Worm (Caenorhabditis elegans) whole organism, L3 larva: ENCODE data around the gene sru-26.

Experiments
- R02D3.7 ChIP-seq: fragments of 150-350 bp; optimal IDR thresholded peaks from 2 replicates; lab custom pipeline; 2014; ENCODE audit warnings: missing biosample characterization, missing genetic modification characterization
- ZK546.5 ChIP-seq: sonication (generic microtip); optimal IDR thresholded peaks from 2 replicates; lab custom pipeline; 2017; ENCODE audit warnings: missing biosample characterization, missing genetic modification characterization
- aly-2 ChIP-seq: fragments of 150-350 bp; optimal IDR thresholded peaks from 2 replicates; lab custom pipeline; 2014; ENCODE audit warnings: missing biosample characterization, missing genetic modification characterization
- ama-1 ChIP-seq: fragments of 150-350 bp; optimal IDR thresholded peaks from 2 replicates; lab custom pipeline; 2018
- ceh-16 ChIP-seq: sonication (generic microtip); optimal IDR thresholded peaks from 2 replicates; lab custom pipeline; 2017; ENCODE audit warnings: missing biosample characterization, missing genetic modification characterization
- ceh-28 ChIP-seq: fragments of 150-350 bp; optimal IDR thresholded peaks from 2 replicates; lab custom pipeline; 2014; ENCODE audit warnings: missing biosample characterization, missing genetic modification reagents, missing genetic modification characterization
- ceh-82 ChIP-seq: fragments of 150-350 bp; optimal IDR thresholded peaks from 2 replicates; lab custom pipeline; 2014; ENCODE audit warnings: missing biosample characterization, missing genetic modification characterization
- ceh-9 ChIP-seq: sonication (generic microtip); optimal IDR thresholded peaks from 2 replicates; lab custom pipeline; 2018; ENCODE audit warnings: missing biosample characterization, missing genetic modification characterization
- daf-12 ChIP-seq: fragments of 150-350 bp; optimal IDR thresholded peaks from 2 replicates; lab custom pipeline; 2014; ENCODE audit warnings: missing biosample characterization, missing genetic modification reagents, missing genetic modification characterization
- egl-5 ChIP-seq: fragments of 150-350 bp; optimal IDR thresholded peaks from 2 replicates; lab custom pipeline; 2017; ENCODE audit warnings: missing biosample characterization, missing genetic modification reagents, missing genetic modification characterization, inconsistent platforms
- elt-1 ChIP-seq: fragments of 150-350 bp; optimal IDR thresholded peaks from 2 replicates; lab custom pipeline; 2014; ENCODE audit warnings: missing biosample characterization, missing genetic modification characterization
- elt-2 ChIP-seq: sonication (generic microtip); optimal IDR thresholded peaks from 2 replicates; lab custom pipeline; 2016; ENCODE audit warnings: missing genetic modification reagents, mild to moderate bottlenecking, missing genetic modification characterization, missing compliant biosample characterization
- elt-3 ChIP-seq, 3 experiments: fragments of 150-350 bp in 1 of 3; sonication (generic microtip) in 2 of 3; optimal IDR thresholded peaks; 2 replicates in 2 of 3; 4 replicates in 1 of 3; lab custom pipeline; 2014 to 2017; ENCODE audit warnings: missing biosample characterization in 3 of 3, missing genetic modification characterization in 3 of 3
- eor-1 ChIP-seq, 2 experiments: fragments of 150-350 bp; optimal IDR thresholded peaks; 2 replicates each; lab custom pipeline; 2014 to 2018; ENCODE audit warnings: missing biosample characterization in 2 of 2, missing genetic modification characterization in 2 of 2
- fkh-10 ChIP-seq: sonication (generic microtip); optimal IDR thresholded peaks from 2 replicates; lab custom pipeline; 2017; ENCODE audit warnings: missing biosample characterization, missing genetic modification reagents, missing genetic modification characterization
- fos-1 ChIP-seq: fragments of 150-350 bp; optimal IDR thresholded peaks from 2 replicates; lab custom pipeline; 2014; ENCODE audit warnings: missing biosample characterization, missing genetic modification characterization
- hmg-11 ChIP-seq: sonication (generic microtip); optimal IDR thresholded peaks from 2 replicates; lab custom pipeline; 2016; ENCODE audit warnings: missing genetic modification characterization, missing compliant biosample characterization
- jun-1 ChIP-seq: fragments of 150-350 bp; optimal IDR thresholded peaks from 2 replicates; lab custom pipeline; 2014; ENCODE audit warnings: missing biosample characterization, missing genetic modification reagents, missing genetic modification characterization
- lin-15B ChIP-seq: fragments of 150-350 bp; optimal IDR thresholded peaks from 2 replicates; lab custom pipeline; 2014; ENCODE audit warnings: missing biosample characterization, missing genetic modification characterization
- mdl-1 ChIP-seq: fragments of 150-350 bp; optimal IDR thresholded peaks from 2 replicates; lab custom pipeline; 2014; ENCODE audit warnings: missing biosample characterization, missing genetic modification characterization
- mml-1 ChIP-seq: fragments of 150-350 bp; sonication (generic microtip); optimal IDR thresholded peaks from 3 replicates; lab custom pipeline; 2014; ENCODE audit warnings: missing biosample characterization, missing genetic modification characterization
- nfya-1 ChIP-seq: sonication (generic microtip); optimal IDR thresholded peaks from 2 replicates; lab custom pipeline; 2017; ENCODE audit warnings: missing genetic modification characterization, mild to moderate bottlenecking, missing compliant biosample characterization, antibody characterized with exemption, moderate library complexity; ENCODE audit not compliant: insufficient read depth
- nhr-11 ChIP-seq: fragments of 150-350 bp; optimal IDR thresholded peaks from 2 replicates; lab custom pipeline; 2014; ENCODE audit warnings: missing biosample characterization, missing genetic modification characterization
- nhr-23 ChIP-seq: fragments of 150-350 bp; optimal IDR thresholded peaks from 2 replicates; lab custom pipeline; 2014; ENCODE audit warnings: missing biosample characterization, missing genetic modification reagents, missing genetic modification characterization
- nhr-237 ChIP-seq: fragments of 150-350 bp; optimal IDR thresholded peaks from 2 replicates; lab custom pipeline; 2014; ENCODE audit warnings: missing biosample characterization, missing genetic modification characterization
- nhr-25 ChIP-seq: sonication (generic microtip); optimal IDR thresholded peaks from 2 replicates; lab custom pipeline; 2017; ENCODE audit warnings: missing biosample characterization, missing genetic modification characterization
- nhr-28 ChIP-seq: fragments of 150-350 bp; optimal IDR thresholded peaks from 2 replicates; lab custom pipeline; 2014; ENCODE audit warnings: missing biosample characterization, missing genetic modification characterization
- nhr-43 ChIP-seq: sonication (generic microtip); optimal IDR thresholded peaks from 2 replicates; lab custom pipeline; 2016; ENCODE audit warnings: mild to moderate bottlenecking, missing genetic modification characterization, missing compliant biosample characterization; ENCODE audit not compliant: poor library complexity, severe bottlenecking
- nhr-67 ChIP-seq: fragments of 150-350 bp; optimal IDR thresholded peaks from 2 replicates; lab custom pipeline; 2014; ENCODE audit warnings: missing biosample characterization, missing genetic modification characterization
- nhr-76 ChIP-seq: fragments of 150-350 bp; sonication (generic microtip); optimal IDR thresholded peaks from 5 replicates; lab custom pipeline; 2014; ENCODE audit warnings: missing biosample characterization, missing genetic modification characterization
- nhr-77 ChIP-seq: fragments of 150-350 bp; optimal IDR thresholded peaks from 2 replicates; lab custom pipeline; 2014; ENCODE audit warnings: missing biosample characterization, missing genetic modification characterization
- pha-4 ChIP-seq: fragments of 150-350 bp; optimal IDR thresholded peaks from 2 replicates; lab custom pipeline; 2014; ENCODE audit warnings: missing biosample characterization, missing genetic modification reagents, missing genetic modification characterization
- sea-2 ChIP-seq: fragments of 150-350 bp; sonication (generic microtip); optimal IDR thresholded peaks from 4 replicates; lab custom pipeline; 2014; ENCODE audit warnings: missing biosample characterization, missing genetic modification reagents, missing genetic modification characterization
- skn-1 ChIP-seq: fragments of 150-350 bp; optimal IDR thresholded peaks from 2 replicates; lab custom pipeline; 2014; ENCODE audit warnings: missing biosample characterization, missing genetic modification characterization
- tbx-2 ChIP-seq: sonication (generic microtip); optimal IDR thresholded peaks from 2 replicates; lab custom pipeline; 2016; ENCODE audit warnings: mild to moderate bottlenecking, missing genetic modification characterization, missing compliant biosample characterization
- unc-39 ChIP-seq: sonication (generic microtip); optimal IDR thresholded peaks from 4 replicates; lab custom pipeline; 2017; ENCODE audit warnings: missing biosample characterization, missing genetic modification characterization
- unc-62 ChIP-seq: fragments of 150-350 bp; sonication (generic microtip); optimal IDR thresholded peaks from 4 replicates; lab custom pipeline; 2014; ENCODE audit warnings: missing biosample characterization, missing genetic modification reagents, missing genetic modification characterization
- zag-1 ChIP-seq: fragments of 150-350 bp; optimal IDR thresholded peaks from 2 replicates; lab custom pipeline; 2014; ENCODE audit warnings: missing biosample characterization, missing genetic modification characterization
- ztf-11 ChIP-seq: fragments of 150-350 bp; optimal IDR thresholded peaks from 2 replicates; lab custom pipeline; 2014; ENCODE audit warnings: missing biosample characterization, missing genetic modification characterization
- ztf-4 ChIP-seq: fragments of 150-350 bp; optimal IDR thresholded peaks from 2 replicates; lab custom pipeline; 2014; ENCODE audit warnings: missing biosample characterization, missing genetic modification characterization

The sru-26 gene

ce11 chrIV:12531047-12531446, 43.8 kb downstream of the sru-26 start, which contains the start of gene F53B2.5:
Gene F53B2.5 (minus strand): TSS chrIV:12531147.
- TF ChIP-seq fkh-10 (GFP tag; lab: Kevin White, UChicago) (no peak), ceh-82 (tag; lab: Kevin White, UChicago) (no peak), nfya-1 (tag; lab: Kevin White, UChicago) (no peak), unc-39 (tag; lab: Kevin White, UChicago) (no peak), ceh-9 (tag; lab: Kevin White, UChicago) (no peak), elt-1 (no peak), ama-1 (lab: Kevin White, UChicago) (no peak), nhr-11 (no peak), hmg-11 (tag; lab: Kevin White, UChicago) (no peak), mdl-1 (tag; lab: Kevin White, UChicago) (no peak), elt-3 (tag; optimal IDR thresholded peaks at IDR 0.05; lab: Kevin White, UChicago) (no peak), ceh-16 (tag; lab: Kevin White, UChicago) (no peak), elt-2 (tag; lab: Kevin White, UChicago) (no peak), sea-2 (no peak), lin-15B (tag; lab: Kevin White, UChicago) (no peak), ceh-28 (tag; lab: Kevin White, UChicago) (no peak), nhr-237 (no peak)

ce11 chrIV:12531464-12531863, 44.2 kb downstream of the sru-26 start:
- TF ChIP-seq egl-5 (tag; lab: Kevin White, UChicago), result no peak
- peak; percentile 73 for TF ChIP-seq nhr-25 (tag; lab: Kevin White, UChicago)
- TF ChIP-seq nhr-23 (tag; lab: Kevin White, UChicago), result peak; percentile 33
- peak; percentile 89 for TF ChIP-seq elt-1

- TF ChIP-seq daf-12 (tag; lab: Kevin White, UChicago) (no peak), unc-62 (GFP tag; lab: Kevin White, UChicago) (no peak), nhr-11 (no peak), nhr-43 (no peak), ceh-28 (tag; lab: Kevin White, UChicago) (no peak), aly-2 (tag; lab: Kevin White, UChicago) (no peak), tbx-2 (tag; lab: Kevin White, UChicago) (no peak), ceh-16 (tag; lab: Kevin White, UChicago) (no peak), hmg-11 (tag; lab: Kevin White, UChicago) (no peak), mml-1 (tag; lab: Kevin White, UChicago) (no peak), ceh-9 (tag; lab: Kevin White, UChicago) (no peak), nhr-28 (tag; lab: Kevin White, UChicago) (no peak), elt-2 (tag; lab: Kevin White, UChicago) (no peak), ceh-82 (tag; lab: Kevin White, UChicago) (no peak), pha-4 (tag; lab: Kevin White, UChicago) (no peak), jun-1 (no peak), R02D3.7 (no peak), fos-1 (tag; lab: Kevin White, UChicago) (no peak), ztf-11 (tag; lab: Kevin White, UChicago) (no peak)
- TF ChIP-seq, all 47 proteins: peak for 0
Observed at ce11 chrIV:12536358-12536757, 49.1 kb downstream of the sru-26 start.

- TF ChIP-seq egl-5 (tag; lab: Kevin White, UChicago) (no peak), nhr-11 (no peak), tbx-2 (tag; lab: Kevin White, UChicago) (no peak), nhr-25 (tag; lab: Kevin White, UChicago) (no peak), nhr-23 (tag; lab: Kevin White, UChicago) (no peak), nhr-67 (no peak), nhr-77 (tag; lab: Kevin White, UChicago) (no peak), unc-62 (GFP tag; lab: Kevin White, UChicago) (no peak), skn-1 (tag; lab: Kevin White, UChicago) (no peak), pha-4 (tag; lab: Kevin White, UChicago) (no peak), eor-1 (tag; optimal IDR thresholded peaks at IDR 0.05; lab: Kevin White, UChicago) (no peak), hmg-11 (tag; lab: Kevin White, UChicago) (no peak), fos-1 (tag; lab: Kevin White, UChicago) (no peak), lin-15B (tag; lab: Kevin White, UChicago) (no peak), ceh-82 (tag; lab: Kevin White, UChicago) (no peak), nhr-76 (tag; lab: Kevin White, UChicago) (no peak), zag-1 (tag; lab: Kevin White, UChicago) (no peak), ztf-4 (no peak), ZK546.5 (tag; lab: Kevin White, UChicago) (no peak), ztf-11 (tag; lab: Kevin White, UChicago) (no peak)
Observed at ce11 chrIV:12537694-12538093, 50.4 kb downstream of the sru-26 start.
